Worm (Caenorhabditis elegans): ENCODE measurements around the gene tbc-2.

- TF ChIP-seq nhr-28 (tag; optimal IDR thresholded peaks at IDR 0.05) (no peak), jun-1 (tag; optimal IDR thresholded peaks at IDR 0.05) (no peak), aly-2 (tag; optimal IDR thresholded peaks at IDR 0.05) (no peak), lsy-12 (tag; optimal IDR thresholded peaks at IDR 0.05) (no peak), pha-4 (tag; optimal IDR thresholded peaks at IDR 0.05) (no peak), fkh-2 (tag; optimal IDR thresholded peaks at IDR 0.05) (no peak), ztf-4 (tag; optimal IDR thresholded peaks at IDR 0.05) (no peak), fos-1 (tag; optimal IDR thresholded peaks at IDR 0.05) (no peak), ama-1 (optimal IDR thresholded peaks at IDR 0.05) (no peak), egl-27 (tag; optimal IDR thresholded peaks at IDR 0.05) (no peak), nhr-12 (tag; optimal IDR thresholded peaks at IDR 0.05) (no peak)
Measured at ce11 chrII:5828486-5828885, 1.2 kb upstream of the tbc-2 start, which contains the start of gene ZK1248.11.

Data from whole organism, L3 larva.